Worm (Caenorhabditis elegans): ENCODE data around the gene glb-20.

ce11 chrX:13591953-13592352 lies 36.0 kb upstream of the glb-20 start:
- no peak for TF ChIP-seq pqm-1 (tag; optimal IDR thresholded peaks at IDR 0.05)
- no peak for TF ChIP-seq hlh-30 (tag; optimal IDR thresholded peaks at IDR 0.05; ENCODE audit: insufficient read depth)
- TF ChIP-seq lin-11 (tag; optimal IDR thresholded peaks at IDR 0.05), result no peak
- TF ChIP-seq pax-1 (tag; optimal IDR thresholded peaks at IDR 0.05), result no peak
- no peak for TF ChIP-seq ceh-6 (GFP tag; optimal IDR thresholded peaks at IDR 0.05)
- no peak for TF ChIP-seq rnt-1 (tag; optimal IDR thresholded peaks at IDR 0.05)
- no peak for TF ChIP-seq nhr-232 (tag; optimal IDR thresholded peaks at IDR 0.05)
- no peak for TF ChIP-seq npax-4 (tag; optimal IDR thresholded peaks at IDR 0.05)
- no peak for TF ChIP-seq pha-4 (tag; optimal IDR thresholded peaks at IDR 0.05)
- TF ChIP-seq ceh-48 (tag; optimal IDR thresholded peaks at IDR 0.05), result no peak
- no peak for TF ChIP-seq tbx-2 (tag; optimal IDR thresholded peaks at IDR 0.05)
- TF ChIP-seq dmd-4 (tag; optimal IDR thresholded peaks at IDR 0.05; ENCODE audit: borderline replicate concordance), result no peak
- TF ChIP-seq ama-1 (optimal IDR thresholded peaks at IDR 0.05), result no peak
